Fruit fly (Drosophila melanogaster) whole organism, embryonic: ENCODE results near the gene TbCMF46.
A peak's percentile ranks its signal among the peaks of the same experiment; 100 is the strongest.

ENCODE experiments used
- CG10209 ChIP-seq: fragments of 200-800 bp; sonication (Bioruptor generic); optimal IDR thresholded peaks from 3 replicates; lab custom pipeline; 2017; ENCODE audit warnings: missing biosample characterization, mild to moderate bottlenecking, missing genetic modification characterization, missing genetic modification reagents
- CG11398 ChIP-seq: fragments of 200-800 bp; sonication (Bioruptor generic); optimal IDR thresholded peaks from 2 replicates; lab custom pipeline; 2016; ENCODE audit warnings: missing biosample characterization, missing genetic modification characterization
- CG14014 ChIP-seq: fragments of 200-800 bp; sonication (Bioruptor generic); IDR thresholded peaks from 2 replicates; pipeline ENCODE4 v1.3.6; 2022; ENCODE audit warnings: missing biosample characterization, missing genetic modification characterization
- CG14710 ChIP-seq: fragments of 200-800 bp; sonication (Bioruptor generic); optimal IDR thresholded peaks from 3 replicates; lab custom pipeline; 2019; ENCODE audit warnings: missing biosample characterization, mild to moderate bottlenecking, missing genetic modification characterization, moderate library complexity
- CG2202 ChIP-seq: fragments of 200-800 bp; sonication (Bioruptor generic); optimal IDR thresholded peaks from 2 replicates; lab custom pipeline; 2018; ENCODE audit warnings: missing biosample characterization, mild to moderate bottlenecking, missing genetic modification characterization
- CG30020 ChIP-seq: fragments of 200-800 bp; optimal IDR thresholded peaks from 2 replicates; lab custom pipeline; 2019; ENCODE audit warnings: missing biosample characterization, mild to moderate bottlenecking, missing genetic modification characterization, moderate library complexity
- CG34224 ChIP-seq: fragments of 200-800 bp; sonication (Bioruptor generic); IDR thresholded peaks from 3 replicates; pipeline ENCODE4 v1.3.6; 2022; ENCODE audit warnings: missing biosample characterization, missing genetic modification characterization; ENCODE audit not compliant: partially characterized antibody
- CG3838 ChIP-seq: fragments of 200-800 bp; sonication (Bioruptor generic); optimal IDR thresholded peaks from 3 replicates; lab custom pipeline; 2016; ENCODE audit warnings: missing biosample characterization, missing genetic modification characterization
- CG42726 ChIP-seq: fragments of 200-800 bp; sonication (Bioruptor generic); IDR thresholded peaks from 2 replicates; pipeline ENCODE4 v1.3.6; 2022; ENCODE audit warnings: missing biosample characterization, missing genetic modification characterization; ENCODE audit not compliant: partially characterized antibody
- CG4360 ChIP-seq: fragments of 200-800 bp; sonication (Bioruptor generic); IDR thresholded peaks from 2 replicates; pipeline ENCODE4 v1.3.6; 2022; ENCODE audit warnings: missing biosample characterization, missing genetic modification characterization
- CG4617 ChIP-seq: fragments of 200-800 bp; sonication (Bioruptor generic); optimal IDR thresholded peaks from 3 replicates; lab custom pipeline; 2016; ENCODE audit warnings: missing biosample characterization, missing genetic modification characterization, borderline replicate concordance
- CG4707 ChIP-seq: fragments of 200-800 bp; sonication (Bioruptor generic); optimal IDR thresholded peaks from 2 replicates; lab custom pipeline; 2018; ENCODE audit warnings: missing biosample characterization, mild to moderate bottlenecking, missing genetic modification characterization, moderate library complexity
- CG6272 ChIP-seq: fragments of 200-800 bp; sonication (Bioruptor generic); IDR thresholded peaks from 2 replicates; pipeline ENCODE4 v1.3.6; 2022; ENCODE audit warnings: missing biosample characterization, missing genetic modification characterization
- CG7839 ChIP-seq: fragments of 200-800 bp; sonication (Bioruptor generic); optimal IDR thresholded peaks from 3 replicates; lab custom pipeline; 2018; ENCODE audit warnings: missing biosample characterization, mild to moderate bottlenecking, missing genetic modification characterization, moderate library complexity
- CG7928 ChIP-seq: fragments of 200-800 bp; sonication (Bioruptor generic); optimal IDR thresholded peaks from 2 replicates; lab custom pipeline; 2017; ENCODE audit warnings: missing biosample characterization, mild to moderate bottlenecking, missing genetic modification characterization
- CG7963 ChIP-seq: fragments of 200-800 bp; sonication (Bioruptor generic); IDR thresholded peaks from 3 replicates; pipeline ENCODE4 v1.3.6; 2022; ENCODE audit warnings: missing biosample characterization, missing genetic modification characterization; ENCODE audit not compliant: partially characterized antibody
- HLH3B ChIP-seq: fragments of 200-800 bp; sonication (Bioruptor generic); IDR thresholded peaks from 2 replicates; pipeline ENCODE4 v1.3.6; 2022; ENCODE audit warnings: missing biosample characterization, missing genetic modification characterization
- Hr39 ChIP-seq: fragments of >200 bp; optimal IDR thresholded peaks from 2 replicates; lab custom pipeline; 2017
- Hr78 ChIP-seq, 2 experiments: fragments of 200-800 bp in 1 of 2; fragments of >200 bp in 1 of 2; sonication (Bioruptor generic) in 1 of 2; optimal IDR thresholded peaks; 2 replicates each; lab custom pipeline; 2017 to 2019; ENCODE audit warnings: missing biosample characterization in 2 of 2, missing genetic modification characterization in 2 of 2, mild to moderate bottlenecking in 1 of 2, moderate library complexity in 1 of 2
- Lhr ChIP-seq: fragments of 200-800 bp; sonication (Bioruptor generic); optimal IDR thresholded peaks from 3 replicates; lab custom pipeline; 2017; ENCODE audit warnings: mild to moderate bottlenecking, missing biosample characterization, missing genetic modification reagents, missing genetic modification characterization
- MTF-1 ChIP-seq: fragments of 200-800 bp; sonication (Bioruptor generic); optimal IDR thresholded peaks from 2 replicates; lab custom pipeline; 2018; ENCODE audit warnings: missing biosample characterization, mild to moderate bottlenecking, missing genetic modification characterization, borderline replicate concordance
- Mad ChIP-seq: fragments of 200-800 bp; sonication (Bioruptor generic); optimal IDR thresholded peaks from 2 replicates; lab custom pipeline; 2016; ENCODE audit warnings: missing biosample characterization, missing genetic modification characterization
- Myb ChIP-seq: fragments of 200-800 bp; sonication (Bioruptor generic); optimal IDR thresholded peaks from 2 replicates; lab custom pipeline; 2016; ENCODE audit warnings: missing biosample characterization, missing genetic modification characterization
- NK7.1 ChIP-seq: fragments of 200-800 bp; sonication (Bioruptor generic); optimal IDR thresholded peaks from 3 replicates; lab custom pipeline; 2016; ENCODE audit warnings: missing biosample characterization, missing genetic modification characterization
- Poxn ChIP-seq: fragments of 200-800 bp; sonication (Bioruptor generic); IDR thresholded peaks from 2 replicates; pipeline ENCODE4 v1.3.6; 2022; ENCODE audit warnings: missing biosample characterization, missing genetic modification characterization
- Rfx ChIP-seq: fragments of 200-800 bp; sonication (Bioruptor generic); IDR thresholded peaks from 2 replicates; pipeline ENCODE4 v1.3.6; 2022; ENCODE audit warnings: missing biosample characterization, missing genetic modification characterization
- Tbp ChIP-seq: fragments of >200 bp; optimal IDR thresholded peaks from 2 replicates; lab custom pipeline; 2018; ENCODE audit warnings: missing biosample characterization, missing genetic modification characterization
- Usf ChIP-seq: fragments of 200-800 bp; sonication (Bioruptor generic); optimal IDR thresholded peaks from 2 replicates; lab custom pipeline; 2017; ENCODE audit warnings: missing genotype, missing biosample characterization, missing genetic modification characterization
- ab ChIP-seq: fragments of 200-800 bp; sonication (Bioruptor generic); optimal IDR thresholded peaks from 2 replicates; lab custom pipeline; 2016; ENCODE audit warnings: missing biosample characterization, missing genetic modification characterization
- ato ChIP-seq: fragments of 200-800 bp; sonication (Bioruptor generic); IDR thresholded peaks from 2 replicates; pipeline ENCODE4 v1.3.6; 2022; ENCODE audit warnings: missing biosample characterization, missing genetic modification characterization; ENCODE audit not compliant: partially characterized antibody
- corto ChIP-seq: fragments of 200-800 bp; sonication (Bioruptor generic); optimal IDR thresholded peaks from 2 replicates; lab custom pipeline; 2016; ENCODE audit warnings: missing biosample characterization, mild to moderate bottlenecking, missing genetic modification characterization, moderate library complexity
- dan ChIP-seq: fragments of 200-800 bp; sonication (Bioruptor generic); IDR thresholded peaks from 2 replicates; pipeline ENCODE4 v1.3.6; 2022; ENCODE audit warnings: missing biosample characterization, missing genetic modification characterization
- dysf ChIP-seq: fragments of 200-800 bp; sonication (Bioruptor generic); IDR thresholded peaks from 3 replicates; pipeline ENCODE4 v1.3.6; 2022; ENCODE audit warnings: missing biosample characterization, missing genetic modification characterization
- fd3F ChIP-seq: fragments of 200-800 bp; sonication (Bioruptor generic); optimal IDR thresholded peaks from 2 replicates; lab custom pipeline; 2018; ENCODE audit warnings: missing biosample characterization, mild to moderate bottlenecking, missing genetic modification characterization, moderate library complexity
- fd96Cb ChIP-seq: fragments of 200-800 bp; sonication (Bioruptor generic); optimal IDR thresholded peaks from 2 replicates; lab custom pipeline; 2018; ENCODE audit warnings: missing biosample characterization, mild to moderate bottlenecking, missing genetic modification characterization, moderate library complexity
- grau ChIP-seq: fragments of 200-800 bp; optimal IDR thresholded peaks from 3 replicates; lab custom pipeline; 2019; ENCODE audit warnings: missing biosample characterization, mild to moderate bottlenecking, missing genetic modification characterization, moderate library complexity
- inv ChIP-seq: fragments of 200-800 bp; sonication (Bioruptor generic); IDR thresholded peaks from 2 replicates; pipeline ENCODE4 v1.3.6; 2022; ENCODE audit warnings: missing biosample characterization, missing genetic modification characterization; ENCODE audit not compliant: partially characterized antibody
- knrl ChIP-seq: fragments of 200-800 bp; sonication (Bioruptor generic); IDR thresholded peaks from 3 replicates; pipeline ENCODE4 v1.3.6; 2022; ENCODE audit warnings: missing biosample characterization, missing genetic modification characterization; ENCODE audit not compliant: partially characterized antibody
- nau ChIP-seq: fragments of 200-800 bp; sonication (Bioruptor generic); optimal IDR thresholded peaks from 3 replicates; lab custom pipeline; 2017; ENCODE audit warnings: missing biosample characterization, mild to moderate bottlenecking, missing genetic modification characterization, missing genetic modification reagents
- nerfin-2 ChIP-seq: fragments of 200-800 bp; sonication (Bioruptor generic); IDR thresholded peaks from 2 replicates; pipeline ENCODE4 v1.3.6; 2022; ENCODE audit warnings: missing biosample characterization, missing genetic modification characterization; ENCODE audit not compliant: partially characterized antibody
- org-1 ChIP-seq: fragments of 200-800 bp; sonication (Bioruptor generic); optimal IDR thresholded peaks from 2 replicates; lab custom pipeline; 2017; ENCODE audit warnings: missing biosample characterization, missing genetic modification characterization
- pan ChIP-seq, 4 experiments: fragments of >200 bp in 3 of 4; fragments of 200-800 bp in 1 of 4; sonication (Bioruptor generic) in 1 of 4; optimal IDR thresholded peaks in 3 of 4; IDR thresholded peaks in 1 of 4; 2 replicates each; pipeline versions ENCODE4 v1.3.6 to Lab custom; 2017 to 2022; ENCODE audit warnings: missing biosample characterization in 2 of 4, missing genetic modification characterization in 2 of 4, mixed read lengths in 1 of 4
- psq ChIP-seq: fragments of 200-800 bp; sonication (Bioruptor generic); optimal IDR thresholded peaks from 2 replicates; lab custom pipeline; 2017; ENCODE audit warnings: missing biosample characterization, missing genetic modification characterization
- sd ChIP-seq: fragments of 200-800 bp; sonication (Bioruptor generic); optimal IDR thresholded peaks from 3 replicates; lab custom pipeline; 2018; ENCODE audit warnings: missing biosample characterization, mild to moderate bottlenecking, missing genetic modification characterization, moderate library complexity
- sna ChIP-seq: fragments of 200-800 bp; sonication (Bioruptor generic); IDR thresholded peaks from 2 replicates; pipeline ENCODE4 v1.3.6; 2022; ENCODE audit warnings: missing biosample characterization, missing genetic modification characterization; ENCODE audit not compliant: partially characterized antibody
- so ChIP-seq: fragments of 200-800 bp; sonication (Bioruptor generic); IDR thresholded peaks from 3 replicates; pipeline ENCODE4 v1.3.6; 2022; ENCODE audit warnings: missing biosample characterization, missing genetic modification characterization
- stc ChIP-seq: fragments of 200-800 bp; sonication (Bioruptor generic); IDR thresholded peaks from 2 replicates; pipeline ENCODE4 v1.3.6; 2022; ENCODE audit warnings: missing biosample characterization, missing genetic modification characterization
- tgo ChIP-seq: fragments of 200-800 bp; sonication (Bioruptor generic); IDR thresholded peaks from 3 replicates; pipeline ENCODE4 v1.3.6; 2022; ENCODE audit warnings: missing biosample characterization, missing genetic modification characterization
- trem ChIP-seq: fragments of 200-800 bp; optimal IDR thresholded peaks from 3 replicates; lab custom pipeline; 2019; ENCODE audit warnings: missing biosample characterization, mild to moderate bottlenecking, missing genetic modification characterization, moderate library complexity
- wek ChIP-seq: fragments of 200-800 bp; sonication (Bioruptor generic); optimal IDR thresholded peaks from 3 replicates; lab custom pipeline; 2018; ENCODE audit warnings: missing biosample characterization, mild to moderate bottlenecking, missing genetic modification characterization, moderate library complexity

TbCMF46 gene

DNA sequence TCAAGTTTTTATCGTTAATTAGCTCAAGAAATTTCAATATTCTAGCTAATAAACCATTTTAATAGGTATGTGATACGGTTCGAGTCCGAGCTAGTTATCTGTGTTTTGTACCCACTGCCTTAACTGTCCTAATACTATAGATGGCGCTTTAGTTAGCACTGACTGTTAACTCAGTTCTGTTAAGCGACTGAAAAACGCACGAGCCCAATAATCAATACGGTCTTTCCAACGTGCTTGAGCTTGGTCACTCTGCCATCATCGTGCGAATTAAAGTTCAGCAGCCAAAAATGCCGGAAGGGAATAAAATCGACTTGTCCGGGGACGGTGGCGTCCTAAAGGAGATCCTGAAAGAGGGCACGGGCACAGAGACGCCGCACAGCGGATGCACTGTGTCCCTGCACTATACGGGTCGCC lies 36.8 kb downstream of the TbCMF46 start, which contains the start of gene Fkbp59 (continued):
- TF ChIP-seq sd (tag; lab: Kevin White, UChicago) (peak; percentile 55), inv (GFP tag; lab: Robert Waterston, UW) (peak; percentile 55), org-1 (GFP tag; lab: Kevin White, UChicago) (no peak), corto (GFP tag; lab: Kevin White, UChicago) (no peak), Mad (GFP tag; lab: Kevin White, UChicago) (no peak), CG14014 (GFP tag; lab: Robert Waterston, UW) (no peak), Myb (GFP tag; lab: Kevin White, UChicago) (peak; percentile 39), so (no peak), CG4360 (no peak), CG3838 (no peak), CG7928 (GFP tag; lab: Kevin White, UChicago) (no peak), CG2202 (tag; lab: Kevin White, UChicago) (no peak), fd3F (GFP tag; lab: Kevin White, UChicago) (no peak), CG4707 (GFP tag; lab: Kevin White, UChicago) (no peak), Hr39 (lab: Kevin White, UChicago) (no peak), CG34224 (GFP tag; lab: Robert Waterston, UW) (peak; percentile 21; the same call in 1 of the 3 replicates), knrl (peak; percentile 77), grau (tag; lab: Kevin White, UChicago) (peak; percentile 22), CG7963 (GFP tag; lab: Robert Waterston, UW) (peak; percentile 90), fd96Cb (no peak), CG6272 (GFP tag; lab: Robert Waterston, UW) (no peak), CG7839 (tag; lab: Kevin White, UChicago) (peak; percentile 15), CG30020 (no peak), Hr78 (GFP tag; optimal IDR thresholded peaks at IDR 0.05; lab: Kevin White, UChicago) (no peak), CG42726 (GFP tag; lab: Robert Waterston, UW) (peak; percentile 40; the same call in 1 of the 2 replicates), trem (tag; lab: Kevin White, UChicago) (peak; percentile 27), CG11398 (no peak), dysf (GFP tag; lab: Robert Waterston, UW) (no peak), stc (no peak), wek (no peak), ab (GFP tag; lab: Kevin White, UChicago) (no peak), tgo (no peak), nau (GFP tag; lab: Kevin White, UChicago) (no peak), CG10209 (GFP tag; lab: Kevin White, UChicago) (no peak), NK7.1 (no peak), pan (optimal IDR thresholded peaks at IDR 0.05; lab: Kevin White, UChicago) (no peak), pan (GFP tag; optimal IDR thresholded peaks at IDR 0.05 in 1 of 2, IDR thresholded peaks at IDR 0.05 in 1 of 2) (no peak), Lhr (GFP tag; lab: Kevin White, UChicago) (peak; percentile 58), Poxn (no peak), Tbp (GFP tag; lab: Kevin White, UChicago) (no peak), CG4617 (GFP tag; lab: Kevin White, UChicago) (peak; percentile 22), MTF-1 (GFP tag; lab: Kevin White, UChicago) (peak; percentile 92), psq (no peak), ato (peak; percentile 92), Rfx (GFP tag; lab: Robert Waterston, UW) (peak; percentile 59), nerfin-2 (GFP tag; lab: Robert Waterston, UW) (peak; percentile 96), sna (GFP tag; lab: Robert Waterston, UW) (peak; percentile 69), dan (GFP tag; lab: Robert Waterston, UW) (no peak), HLH3B (GFP tag; lab: Robert Waterston, UW) (no peak), Usf (no peak), CG14710 (tag; lab: Kevin White, UChicago) (peak; percentile 27)
